Fruit fly (Drosophila melanogaster) whole organism, embryonic: Measurements from ENCODE around the gene CG2685.

Experiments
- Bgb ChIP-seq: fragments of 200-800 bp; sonication (Bioruptor generic); IDR thresholded peaks from 2 replicates; pipeline ENCODE4 v1.3.6; 2022; ENCODE audit warnings: missing biosample characterization, missing genetic modification characterization; ENCODE audit not compliant: partially characterized antibody
- CG10267 ChIP-seq: fragments of 200-800 bp; sonication (Bioruptor generic); optimal IDR thresholded peaks from 2 replicates; lab custom pipeline; 2018; ENCODE audit warnings: missing biosample characterization, mild to moderate bottlenecking, missing genetic modification characterization, moderate library complexity
- CG10462 ChIP-seq: fragments of 200-800 bp; sonication (Bioruptor generic); optimal IDR thresholded peaks from 2 replicates; lab custom pipeline; 2016; ENCODE audit warnings: missing biosample characterization, missing genetic modification characterization
- CG10979 ChIP-seq: fragments of 200-800 bp; sonication (Bioruptor generic); optimal IDR thresholded peaks from 2 replicates; lab custom pipeline; 2018; ENCODE audit warnings: missing biosample characterization, mild to moderate bottlenecking, missing genetic modification characterization, moderate library complexity
- CG11695 ChIP-seq: fragments of 200-800 bp; sonication (Bioruptor generic); IDR thresholded peaks from 3 replicates; pipeline ENCODE4 v1.3.6; 2022; ENCODE audit warnings: missing biosample characterization, missing genetic modification characterization
- CG11696 ChIP-seq: fragments of 200-800 bp; sonication (Bioruptor generic); IDR thresholded peaks from 2 replicates; pipeline ENCODE4 v1.3.6; 2022; ENCODE audit warnings: missing biosample characterization, missing genetic modification characterization
- CG11723 ChIP-seq: fragments of 200-800 bp; sonication (Bioruptor generic); optimal IDR thresholded peaks from 2 replicates; lab custom pipeline; 2017; ENCODE audit warnings: missing biosample characterization, mild to moderate bottlenecking, missing genetic modification characterization
- CG13123 ChIP-seq: fragments of 200-800 bp; sonication (Bioruptor generic); optimal IDR thresholded peaks from 2 replicates; lab custom pipeline; 2016; ENCODE audit warnings: missing biosample characterization, missing genetic modification characterization
- CG14014 ChIP-seq: fragments of 200-800 bp; sonication (Bioruptor generic); IDR thresholded peaks from 2 replicates; pipeline ENCODE4 v1.3.6; 2022; ENCODE audit warnings: missing biosample characterization, missing genetic modification characterization
- CG14050 ChIP-seq: fragments of 200-800 bp; sonication (Bioruptor generic); IDR thresholded peaks from 3 replicates; pipeline ENCODE4 v1.3.6; 2022; ENCODE audit warnings: missing biosample characterization, missing genetic modification characterization
- CG15073 ChIP-seq: fragments of 200-800 bp; sonication (Bioruptor generic); optimal IDR thresholded peaks from 2 replicates; lab custom pipeline; 2016; ENCODE audit warnings: missing biosample characterization, missing genetic modification characterization
- CG1529 ChIP-seq: fragments of 200-800 bp; sonication (Bioruptor generic); optimal IDR thresholded peaks from 3 replicates; lab custom pipeline; 2018; ENCODE audit warnings: missing biosample characterization, missing genetic modification characterization
- CG15514 ChIP-seq: fragments of 200-800 bp; sonication (Bioruptor generic); optimal IDR thresholded peaks from 3 replicates; lab custom pipeline; 2017; ENCODE audit warnings: missing biosample characterization, missing genetic modification characterization, mild to moderate bottlenecking, moderate library complexity, missing genetic modification reagents
- CG15696 ChIP-seq: fragments of 200-800 bp; sonication (Bioruptor generic); optimal IDR thresholded peaks from 2 replicates; lab custom pipeline; 2019; ENCODE audit warnings: missing biosample characterization, mild to moderate bottlenecking, missing genetic modification characterization, moderate library complexity
- CG16863 ChIP-seq: fragments of 200-800 bp; sonication (Bioruptor generic); optimal IDR thresholded peaks from 3 replicates; lab custom pipeline; 2016; ENCODE audit warnings: missing biosample characterization, missing genetic modification characterization
- CG17186 ChIP-seq: fragments of 200-800 bp; sonication (Bioruptor generic); optimal IDR thresholded peaks from 3 replicates; lab custom pipeline; 2017; ENCODE audit warnings: missing biosample characterization, missing genetic modification reagents, missing genetic modification characterization
- CG2120 ChIP-seq: fragments of 200-800 bp; sonication (Bioruptor generic); optimal IDR thresholded peaks from 3 replicates; lab custom pipeline; 2016; ENCODE audit warnings: missing biosample characterization, missing genetic modification characterization
- CG2875 ChIP-seq: fragments of 200-800 bp; sonication (Bioruptor generic); optimal IDR thresholded peaks from 2 replicates; lab custom pipeline; 2017; ENCODE audit warnings: missing biosample characterization, mild to moderate bottlenecking, missing genetic modification characterization, missing genetic modification reagents
- CG32532 ChIP-seq: fragments of 200-800 bp; sonication (Bioruptor generic); IDR thresholded peaks from 2 replicates; pipeline ENCODE4 v1.3.6; 2022; ENCODE audit warnings: missing biosample characterization, missing genetic modification characterization
- CG33213 ChIP-seq: fragments of 200-800 bp; sonication (Bioruptor generic); optimal IDR thresholded peaks from 3 replicates; lab custom pipeline; 2016; ENCODE audit warnings: missing biosample characterization, missing genetic modification characterization
- CG3995 ChIP-seq: fragments of 200-800 bp; sonication (Bioruptor generic); optimal IDR thresholded peaks from 3 replicates; lab custom pipeline; 2016; ENCODE audit warnings: missing biosample characterization, missing genetic modification characterization
- CG4404 ChIP-seq: fragments of 200-800 bp; sonication (Bioruptor generic); IDR thresholded peaks from 2 replicates; pipeline ENCODE4 v1.3.6; 2022; ENCODE audit warnings: missing biosample characterization, missing genetic modification characterization
- CG6272 ChIP-seq: fragments of 200-800 bp; sonication (Bioruptor generic); IDR thresholded peaks from 2 replicates; pipeline ENCODE4 v1.3.6; 2022; ENCODE audit warnings: missing biosample characterization, missing genetic modification characterization
- CG7745 ChIP-seq: fragments of 200-800 bp; sonication (Bioruptor generic); optimal IDR thresholded peaks from 2 replicates; lab custom pipeline; 2018; ENCODE audit warnings: missing biosample characterization, mild to moderate bottlenecking, missing genetic modification characterization, moderate library complexity
- CG7987 ChIP-seq: fragments of 200-800 bp; sonication (Bioruptor generic); optimal IDR thresholded peaks from 2 replicates; lab custom pipeline; 2018; ENCODE audit warnings: missing biosample characterization, mild to moderate bottlenecking, missing genetic modification characterization, moderate library complexity
- CG8290 ChIP-seq, 3 experiments: fragments of 200-800 bp; sonication (Bioruptor generic); optimal IDR thresholded peaks; 2 replicates each; lab custom pipeline; 2016 to 2019; ENCODE audit warnings: missing biosample characterization in 3 of 3, missing genetic modification characterization in 3 of 3, mild to moderate bottlenecking in 2 of 3, moderate library complexity in 1 of 3
- Doc2 ChIP-seq: fragments of 200-800 bp; sonication (Bioruptor generic); IDR thresholded peaks from 2 replicates; pipeline ENCODE4 v1.3.6; 2022; ENCODE audit warnings: missing biosample characterization, missing genetic modification characterization
- Fer1 ChIP-seq: fragments of 200-800 bp; sonication (Bioruptor generic); optimal IDR thresholded peaks from 2 replicates; lab custom pipeline; 2017; ENCODE audit warnings: missing biosample characterization, mild to moderate bottlenecking, missing genetic modification characterization
- HLH4C ChIP-seq: fragments of 200-800 bp; sonication (Bioruptor generic); IDR thresholded peaks from 3 replicates; pipeline ENCODE4 v1.3.6; 2022; ENCODE audit warnings: missing biosample characterization, missing genetic modification characterization; ENCODE audit not compliant: partially characterized antibody
- HmgD ChIP-seq: fragments of 200-800 bp; sonication (Bioruptor generic); optimal IDR thresholded peaks from 3 replicates; lab custom pipeline; 2016; ENCODE audit warnings: missing biosample characterization, missing genetic modification characterization
- Kr ChIP-seq: fragments of 200-800 bp; sonication (Bioruptor generic); optimal IDR thresholded peaks from 2 replicates; lab custom pipeline; 2017; ENCODE audit warnings: missing biosample characterization, mild to moderate bottlenecking, missing genetic modification characterization
- Neu2 ChIP-seq: fragments of 200-800 bp; sonication (Bioruptor generic); optimal IDR thresholded peaks from 3 replicates; lab custom pipeline; 2016; ENCODE audit warnings: missing biosample characterization, missing genetic modification characterization, borderline replicate concordance
- Ssrp ChIP-seq: fragments of 200-800 bp; sonication (Bioruptor generic); optimal IDR thresholded peaks from 2 replicates; lab custom pipeline; 2018; ENCODE audit warnings: missing biosample characterization, mild to moderate bottlenecking, missing genetic modification characterization, moderate library complexity
- TFAM ChIP-seq: fragments of 200-800 bp; sonication (Bioruptor generic); optimal IDR thresholded peaks from 2 replicates; lab custom pipeline; 2017; ENCODE audit warnings: missing biosample characterization, missing genetic modification characterization, inconsistent platforms
- ash1 ChIP-seq: fragments of 200-800 bp; sonication (Bioruptor generic); optimal IDR thresholded peaks from 2 replicates; lab custom pipeline; 2018; ENCODE audit warnings: missing biosample characterization, mild to moderate bottlenecking, missing genetic modification characterization
- corto ChIP-seq: fragments of 200-800 bp; sonication (Bioruptor generic); optimal IDR thresholded peaks from 2 replicates; lab custom pipeline; 2016; ENCODE audit warnings: missing biosample characterization, mild to moderate bottlenecking, missing genetic modification characterization, moderate library complexity
- dmrt11E ChIP-seq: fragments of 200-800 bp; sonication (Bioruptor generic); optimal IDR thresholded peaks from 3 replicates; lab custom pipeline; 2018; ENCODE audit warnings: missing biosample characterization, mild to moderate bottlenecking, missing genetic modification characterization, moderate library complexity
- gcm2 ChIP-seq: fragments of 200-800 bp; sonication (Bioruptor generic); optimal IDR thresholded peaks from 2 replicates; lab custom pipeline; 2016; ENCODE audit warnings: missing biosample characterization, missing genetic modification characterization
- gem ChIP-seq: fragments of 200-800 bp; sonication (Bioruptor generic); optimal IDR thresholded peaks from 2 replicates; lab custom pipeline; 2019; ENCODE audit warnings: missing biosample characterization, mild to moderate bottlenecking, missing genetic modification characterization, moderate library complexity
- grau ChIP-seq: fragments of 200-800 bp; optimal IDR thresholded peaks from 3 replicates; lab custom pipeline; 2019; ENCODE audit warnings: missing biosample characterization, mild to moderate bottlenecking, missing genetic modification characterization, moderate library complexity
- gsb ChIP-seq: fragments of 200-800 bp; sonication (Bioruptor generic); IDR thresholded peaks from 2 replicates; pipeline ENCODE4 v1.3.6; 2022; ENCODE audit warnings: missing biosample characterization, missing genetic modification characterization
- ham ChIP-seq: fragments of 200-800 bp; sonication (Bioruptor generic); IDR thresholded peaks from 2 replicates; pipeline ENCODE4 v1.3.6; 2022; ENCODE audit warnings: missing biosample characterization, missing genetic modification characterization
- inv ChIP-seq: fragments of 200-800 bp; sonication (Bioruptor generic); IDR thresholded peaks from 2 replicates; pipeline ENCODE4 v1.3.6; 2022; ENCODE audit warnings: missing biosample characterization, missing genetic modification characterization; ENCODE audit not compliant: partially characterized antibody
- lilli ChIP-seq: fragments of 200-800 bp; sonication (Bioruptor generic); optimal IDR thresholded peaks from 3 replicates; lab custom pipeline; 2016; ENCODE audit warnings: missing biosample characterization, missing genetic modification characterization
- mam ChIP-seq: fragments of 200-800 bp; sonication (Bioruptor generic); optimal IDR thresholded peaks from 3 replicates; lab custom pipeline; 2016; ENCODE audit warnings: missing biosample characterization, missing genetic modification characterization
- pzg ChIP-seq: fragments of 200-800 bp; sonication (Bioruptor generic); optimal IDR thresholded peaks from 3 replicates; lab custom pipeline; 2018; ENCODE audit warnings: missing biosample characterization, mild to moderate bottlenecking, missing genetic modification characterization, moderate library complexity
- rib ChIP-seq: fragments of 200-800 bp; sonication (Bioruptor generic); IDR thresholded peaks from 2 replicates; pipeline ENCODE4 v1.3.6; 2022; ENCODE audit warnings: missing biosample characterization, missing genetic modification characterization
- sc ChIP-seq, 3 experiments: fragments of >200 bp in 2 of 3; fragments of 200-800 bp in 1 of 3; sonication (Bioruptor generic) in 1 of 3; optimal IDR thresholded peaks; 2 replicates in 2 of 3; 3 replicates in 1 of 3; lab custom pipeline; 2017; ENCODE audit warnings: mild to moderate bottlenecking in 1 of 3, missing biosample characterization in 1 of 3, missing genetic modification characterization in 1 of 3, missing genetic modification reagents in 1 of 3
- twi ChIP-seq: fragments of 200-800 bp; optimal IDR thresholded peaks from 2 replicates; lab custom pipeline; 2019; ENCODE audit warnings: missing biosample characterization, mild to moderate bottlenecking, missing genetic modification characterization, moderate library complexity
- zen ChIP-seq: fragments of 200-800 bp; sonication (Bioruptor generic); optimal IDR thresholded peaks from 3 replicates; lab custom pipeline; 2018; ENCODE audit warnings: missing biosample characterization, mild to moderate bottlenecking, missing genetic modification characterization, moderate library complexity

Gene CG2685

DNA sequence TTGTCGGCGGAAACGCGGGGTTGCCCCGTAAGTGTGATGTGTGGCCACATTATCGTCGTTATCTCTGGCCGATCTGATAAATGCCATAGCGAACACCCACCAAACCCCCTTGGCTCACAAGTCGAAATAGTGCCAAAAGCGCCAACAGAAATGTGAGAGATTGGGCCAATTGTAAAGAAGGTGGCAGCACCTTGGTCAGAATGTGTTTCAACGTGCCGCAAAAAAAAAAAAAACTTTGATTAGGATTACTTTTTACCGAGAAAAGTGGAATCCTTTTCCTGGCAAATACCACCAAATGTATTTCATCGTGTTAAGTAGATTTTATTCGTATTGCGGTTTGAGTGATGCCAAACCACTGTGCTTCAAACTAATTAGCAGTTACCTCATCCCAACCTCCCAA is 29.3 kb upstream of the CG2685 start (continued):
- peak; percentile 81 for TF ChIP-seq CG16863 (GFP tag; lab: Kevin White, UChicago)
- peak; percentile 86 for TF ChIP-seq Fer1 (GFP tag; lab: Kevin White, UChicago)
- peak; percentile 88 for TF ChIP-seq CG11695
- TF ChIP-seq gcm2 (GFP tag; lab: Kevin White, UChicago): peak; percentile 56
- peak; percentile 92 for TF ChIP-seq CG14014 (GFP tag; lab: Robert Waterston, UW)
- TF ChIP-seq twi: no peak
- TF ChIP-seq CG4404 (GFP tag; lab: Robert Waterston, UW): peak; percentile 63
- peak; percentile 19 for TF ChIP-seq zen (tag; lab: Kevin White, UChicago)
- peak; percentile 59 for TF ChIP-seq CG33213 (GFP tag; lab: Kevin White, UChicago)
- TF ChIP-seq Bgb (GFP tag; lab: Robert Waterston, UW): no peak
- TF ChIP-seq CG2120: peak; percentile 95
- TF ChIP-seq CG15696: no peak
- no peak for TF ChIP-seq Neu2 (GFP tag; lab: Kevin White, UChicago)
- TF ChIP-seq TFAM (GFP tag; lab: Kevin White, UChicago): no peak
- no peak for TF ChIP-seq dmrt11E (tag; lab: Kevin White, UChicago)
- peak; percentile 2 for TF ChIP-seq CG10462
- TF ChIP-seq CG13123 (GFP tag; lab: Kevin White, UChicago): no peak
- TF ChIP-seq lilli (GFP tag; lab: Kevin White, UChicago): peak; percentile 92
- peak; percentile 61 for TF ChIP-seq Doc2 (GFP tag; lab: Robert Waterston, UW)
- no peak for TF ChIP-seq HLH4C (GFP tag; lab: Robert Waterston, UW)
- TF ChIP-seq mam (GFP tag; lab: Kevin White, UChicago): peak; percentile 88
- peak; percentile 2 for TF ChIP-seq pzg (GFP tag; lab: Kevin White, UChicago)
- no peak for TF ChIP-seq corto (GFP tag; lab: Kevin White, UChicago)
- peak; percentile 5 for TF ChIP-seq CG10267 (tag; lab: Kevin White, UChicago)
- TF ChIP-seq gem (tag; lab: Kevin White, UChicago): peak; percentile 84
- peak; percentile 13 for TF ChIP-seq CG11723 (GFP tag; lab: Kevin White, UChicago)
- TF ChIP-seq rib (GFP tag; lab: Robert Waterston, UW): peak; percentile 89
- peak; percentile 76 for TF ChIP-seq CG11696 (GFP tag; lab: Robert Waterston, UW)
- TF ChIP-seq CG7745 (tag; lab: Kevin White, UChicago): no peak
- TF ChIP-seq CG10979 (tag; lab: Kevin White, UChicago): peak; percentile 5
- TF ChIP-seq sc (optimal IDR thresholded peaks at IDR 0.05; lab: Kevin White, UChicago): no peak
- no peak for TF ChIP-seq sc (GFP tag; optimal IDR thresholded peaks at IDR 0.05; lab: Kevin White, UChicago)
- TF ChIP-seq CG1529 (GFP tag; lab: Kevin White, UChicago): no peak
- peak; percentile 73 for TF ChIP-seq CG15514 (GFP tag; lab: Kevin White, UChicago)
- peak; percentile 48 for TF ChIP-seq CG2875 (GFP tag; lab: Kevin White, UChicago)
- TF ChIP-seq CG3995 (GFP tag; lab: Kevin White, UChicago): peak; percentile 52
- TF ChIP-seq CG8290 (GFP tag; optimal IDR thresholded peaks at IDR 0.05; lab: Kevin White, UChicago): no peak
- TF ChIP-seq CG8290 (tag; optimal IDR thresholded peaks at IDR 0.05; lab: Kevin White, UChicago): peak in 1 of 2 experiments; percentile 52
- TF ChIP-seq CG7987 (GFP tag; lab: Kevin White, UChicago): no peak
- TF ChIP-seq CG17186: no peak
- no peak for TF ChIP-seq Kr (GFP tag; lab: Kevin White, UChicago)
- no peak for TF ChIP-seq ash1 (GFP tag; lab: Kevin White, UChicago)
- peak; percentile 95 for TF ChIP-seq CG32532 (GFP tag; lab: Robert Waterston, UW)
- TF ChIP-seq inv (GFP tag; lab: Robert Waterston, UW): no peak
- peak; percentile 73 for TF ChIP-seq grau (tag; lab: Kevin White, UChicago)
- TF ChIP-seq ham (GFP tag; lab: Robert Waterston, UW): peak; percentile 75; the same call in 1 of the 2 replicates
- TF ChIP-seq HmgD (GFP tag; lab: Kevin White, UChicago): peak; percentile 41
- no peak for TF ChIP-seq CG15073 (GFP tag; lab: Kevin White, UChicago)
- TF ChIP-seq CG14050 (GFP tag; lab: Robert Waterston, UW): peak; percentile 84
- peak; percentile 91 for TF ChIP-seq gsb (GFP tag; lab: Robert Waterston, UW)
- peak; percentile 78 for TF ChIP-seq CG6272
- peak; percentile 31 for TF ChIP-seq Ssrp (tag; lab: Kevin White, UChicago)
